Fruit fly (Drosophila melanogaster) S2 (cell line): ENCODE results near the gene CG14606.

ENCODE experiments used
- CG8478 ChIP-seq: fragments of >200 bp; optimal IDR thresholded peaks from 2 replicates; lab custom pipeline; 2018
- CTCF ChIP-seq, 2 experiments: fragments of >200 bp; optimal IDR thresholded peaks; 2 replicates each; lab custom pipeline; 2018

The CG14606 gene

DNA sequence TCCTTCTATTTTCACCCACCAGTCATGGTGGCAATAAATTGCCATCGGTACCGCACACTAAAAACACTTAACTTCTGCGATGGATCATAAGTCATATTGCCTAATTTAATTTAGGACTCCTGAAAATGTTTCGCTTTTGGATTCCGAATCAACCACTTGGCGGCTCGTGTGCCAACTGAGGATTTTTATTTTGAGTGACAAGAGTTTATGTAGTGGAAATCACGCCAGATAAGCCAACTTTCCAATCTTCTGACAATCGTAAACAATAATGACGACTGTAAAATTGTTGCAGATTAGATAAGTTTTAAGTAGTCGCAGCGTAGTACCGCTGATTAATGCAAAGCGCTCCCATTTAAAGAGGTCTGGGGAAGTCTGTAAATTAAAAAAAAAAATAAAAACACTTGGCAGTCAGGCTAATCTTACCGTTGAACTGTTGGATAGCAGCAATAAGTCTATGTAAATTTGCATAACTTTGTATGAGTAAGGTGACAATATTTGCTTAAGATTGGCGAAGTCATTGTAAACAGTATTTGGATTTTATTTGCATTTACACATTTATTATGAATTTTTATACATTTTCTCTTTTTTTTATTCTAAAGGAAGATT is at the start of gene CG14606:
CG14606 (minus strand) TSS at position 160 of the 606 bp plus-strand sequence.
- no peak for TF ChIP-seq CTCF (optimal IDR thresholded peaks at IDR 0.05; lab: Kevin White, UChicago)
- no peak for TF ChIP-seq CG8478 (lab: Kevin White, UChicago)

DNA sequence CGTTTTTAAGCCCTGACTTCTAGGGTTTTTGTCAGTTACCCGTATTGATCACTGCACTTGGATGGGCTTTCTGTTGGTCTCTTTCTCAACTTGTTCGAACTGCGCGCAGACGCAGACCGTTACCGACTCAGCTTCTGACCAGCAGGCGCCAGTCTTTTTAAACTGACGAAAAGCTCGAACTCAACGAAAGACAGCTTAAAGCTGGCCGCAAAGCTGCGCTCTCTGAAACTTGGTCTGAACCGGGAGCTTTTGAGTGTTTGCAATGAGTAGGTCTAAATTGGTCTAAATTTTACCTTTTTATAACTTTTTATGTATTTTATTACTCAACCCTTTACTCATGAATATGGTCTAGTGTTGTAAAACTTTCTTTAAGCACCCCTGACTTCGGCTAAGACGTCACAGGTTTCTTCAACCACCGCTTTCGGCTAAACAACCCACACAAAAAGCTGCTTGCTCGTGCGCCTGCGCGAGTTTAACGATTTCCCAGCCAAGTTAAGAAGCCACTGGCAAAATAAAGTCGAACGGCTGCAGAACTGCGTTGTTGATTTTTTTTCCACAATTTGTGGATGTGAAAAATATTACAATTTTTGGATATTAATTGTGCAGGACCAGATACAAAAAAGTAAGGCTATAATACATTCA is 48.8 kb upstream of the CG14606 start, which contains the start of the genes Gld and Syt4:
Gld (minus strand) TSS at position 137 of the 642 bp plus-strand sequence.
Syt4 (plus strand) TSS at position 499 of the 642 bp plus-strand sequence.
- TF ChIP-seq CTCF (optimal IDR thresholded peaks at IDR 0.05; lab: Kevin White, UChicago) (no peak), CG8478 (lab: Kevin White, UChicago) (no peak)

DNA sequence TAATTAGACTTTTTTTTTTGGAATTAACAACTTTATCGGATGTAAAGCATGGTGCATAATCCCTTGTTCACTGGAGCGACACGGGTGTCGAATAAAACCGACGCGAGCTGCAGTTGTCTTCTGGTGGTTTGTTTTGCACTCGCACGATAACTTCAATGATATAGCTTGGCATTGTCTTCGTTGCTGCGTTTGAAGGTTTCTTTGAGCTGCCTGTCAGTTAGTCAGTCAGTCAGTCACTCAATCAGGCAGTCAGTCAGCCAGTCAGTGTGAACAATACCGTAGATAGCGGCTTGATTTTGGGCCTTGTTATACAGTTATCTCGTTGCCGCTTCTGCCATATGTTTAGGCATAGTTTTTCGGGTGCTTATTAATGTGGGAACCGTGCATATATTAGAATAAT is 42.7 kb upstream of the CG14606 start:
- no peak for TF ChIP-seq CG8478 (lab: Kevin White, UChicago)

DNA sequence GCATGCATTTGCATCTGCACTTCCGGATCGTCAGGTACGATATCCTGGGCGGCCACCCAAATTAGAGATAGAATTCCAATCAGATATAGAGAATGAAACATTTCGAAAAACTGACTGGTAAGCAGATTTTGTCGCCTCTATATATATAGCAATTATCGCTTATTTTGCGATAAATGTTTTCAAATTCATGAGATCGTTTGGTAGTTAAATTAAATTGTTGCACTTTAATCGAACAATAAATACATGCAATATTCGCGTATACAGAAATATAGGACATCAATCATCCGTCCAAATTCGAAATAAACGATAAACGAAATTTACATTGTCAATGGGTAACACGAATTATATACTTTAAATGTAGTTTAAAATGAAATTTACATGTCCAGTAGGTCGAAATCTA is 35.0 kb upstream of the CG14606 start, which contains the start of gene Obp84a:
Obp84a (minus strand) TSS at position 101 of the 400 bp plus-strand sequence.
- TF ChIP-seq CG8478 (lab: Kevin White, UChicago), result no peak
- TF ChIP-seq CTCF (optimal IDR thresholded peaks at IDR 0.05; lab: Kevin White, UChicago), result no peak

DNA sequence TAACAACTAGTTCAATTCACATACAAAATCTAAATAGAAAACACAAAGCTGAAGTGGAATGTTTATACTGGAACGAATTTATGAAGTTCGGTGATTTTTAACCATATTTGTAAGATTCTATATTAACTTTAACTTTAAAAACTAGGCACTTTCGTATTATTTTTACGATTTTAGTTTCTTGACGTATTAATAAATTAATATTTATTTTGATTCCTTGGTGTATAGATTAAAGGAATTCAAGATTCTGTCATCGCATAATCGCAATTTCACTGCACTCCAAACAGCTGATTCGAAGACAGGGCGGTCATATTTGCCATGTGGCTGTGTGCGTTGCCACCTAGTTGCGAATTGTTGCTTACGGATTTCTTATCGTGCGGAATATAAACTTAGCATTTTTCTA is 32.6 kb upstream of the CG14606 start, which contains the start of the genes CG1227 and Dtwd2:
CG1227 (minus strand) TSS at position 279 of the 400 bp plus-strand sequence.
Dtwd2 (plus strand) TSS at position 336 of the 400 bp plus-strand sequence.
- TF ChIP-seq CTCF (optimal IDR thresholded peaks at IDR 0.05; lab: Kevin White, UChicago), result no peak
- TF ChIP-seq CG8478 (lab: Kevin White, UChicago), result no peak

DNA sequence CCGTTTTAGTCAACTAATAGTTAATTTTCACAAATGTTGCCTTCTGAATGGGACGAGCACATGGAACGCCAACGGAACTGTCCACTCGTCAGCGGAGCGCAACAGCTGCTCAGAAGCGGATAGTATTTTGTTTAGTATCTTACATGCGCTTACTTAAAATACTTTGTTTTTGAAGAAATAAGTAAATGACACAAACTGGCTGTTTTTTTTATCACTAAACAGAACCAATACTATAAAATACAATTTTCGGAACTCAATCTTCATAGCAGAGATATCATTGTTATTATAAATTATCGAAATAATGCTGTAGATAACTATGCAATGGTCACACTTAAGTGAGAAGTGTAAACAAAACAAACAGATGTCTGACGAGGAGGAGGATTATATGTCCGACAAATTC is 30.0 kb upstream of the CG14606 start, which contains the start of the genes Noc3 and CG10053:
Noc3 (minus strand) TSS at position 81 of the 400 bp plus-strand sequence.
CG10053 (plus strand) TSS at position 202 of the 400 bp plus-strand sequence.
- TF ChIP-seq CTCF (optimal IDR thresholded peaks at IDR 0.05; lab: Kevin White, UChicago) (no peak), CG8478 (lab: Kevin White, UChicago) (no peak)

DNA sequence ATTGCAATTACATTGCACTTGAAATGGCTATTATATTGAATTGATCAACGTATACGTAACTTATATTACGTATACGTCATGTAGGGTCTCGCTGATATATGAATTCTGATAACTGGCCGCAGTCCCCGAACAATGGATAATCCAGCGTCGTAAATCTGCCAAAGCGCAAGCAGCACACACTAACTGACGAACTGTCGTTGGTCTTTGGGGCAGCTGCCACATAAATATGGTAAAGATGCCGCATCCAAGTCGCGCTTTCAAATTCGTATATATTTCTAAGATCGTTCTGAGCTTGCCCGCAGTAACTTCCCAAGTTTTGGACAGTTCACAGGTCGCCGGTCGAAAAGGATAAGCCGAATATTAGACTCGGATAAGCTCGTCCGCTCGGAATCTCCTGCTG is 24.6 kb upstream of the CG14606 start, which contains the start of gene CG14607:
CG14607 (plus strand) TSS at position 301 of the 400 bp plus-strand sequence.
- TF ChIP-seq CG8478 (lab: Kevin White, UChicago) (no peak), CTCF (optimal IDR thresholded peaks at IDR 0.05; lab: Kevin White, UChicago) (no peak)

DNA sequence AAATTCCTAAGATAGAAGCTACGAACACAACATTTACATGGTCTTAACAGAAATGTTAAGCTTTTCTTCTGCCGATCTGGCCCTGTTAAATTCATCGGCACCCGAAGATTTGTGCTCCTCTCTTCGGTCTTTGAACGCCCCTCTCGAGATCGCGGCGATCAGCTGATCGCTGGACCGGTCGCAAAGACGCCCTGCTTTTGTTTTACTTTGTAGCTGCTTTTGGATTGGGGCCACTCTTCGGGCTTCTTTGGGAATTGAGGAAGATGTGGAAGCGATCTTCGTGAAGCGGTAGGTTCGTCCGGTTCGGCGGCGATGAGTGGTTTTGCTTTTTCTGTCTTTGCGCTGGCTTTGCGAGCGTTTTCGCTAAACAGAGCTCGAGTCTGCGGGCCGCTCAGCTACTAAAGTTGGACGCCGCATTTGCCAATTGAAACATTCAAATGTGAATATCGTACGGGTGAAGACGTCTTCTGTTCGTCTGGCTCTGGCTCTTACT is 7.1 kb upstream of the CG14606 start, which contains the start of gene thw:
thw (plus strand) TSS at position 443 of the 493 bp plus-strand sequence.
- TF ChIP-seq CTCF (optimal IDR thresholded peaks at IDR 0.05; lab: Kevin White, UChicago) (no peak), CG8478 (lab: Kevin White, UChicago) (no peak)

DNA sequence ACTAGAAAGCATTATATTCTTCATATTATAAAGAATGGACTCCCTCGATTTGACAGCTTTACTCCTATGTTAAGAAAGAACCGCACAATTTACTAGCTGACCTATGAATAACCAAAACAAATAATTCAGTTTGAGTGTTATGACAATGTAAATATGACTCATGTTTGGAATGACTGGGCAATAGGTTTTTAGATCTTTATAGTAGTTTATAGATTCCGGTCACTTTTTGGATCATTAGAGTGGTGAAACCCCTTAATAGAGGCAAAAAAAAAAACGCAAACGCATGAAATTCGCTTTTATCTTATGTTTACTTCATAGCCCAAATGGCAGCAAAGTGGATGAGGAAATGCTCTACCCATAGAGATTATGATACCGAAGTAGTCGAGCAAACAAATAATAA is 2.7 kb upstream of the CG14606 start, which contains the start of gene CG14605:
CG14605 (minus strand) TSS at position 101 of the 400 bp plus-strand sequence.
- TF ChIP-seq CTCF (optimal IDR thresholded peaks at IDR 0.05; lab: Kevin White, UChicago) (no peak), CG8478 (lab: Kevin White, UChicago) (no peak)

DNA sequence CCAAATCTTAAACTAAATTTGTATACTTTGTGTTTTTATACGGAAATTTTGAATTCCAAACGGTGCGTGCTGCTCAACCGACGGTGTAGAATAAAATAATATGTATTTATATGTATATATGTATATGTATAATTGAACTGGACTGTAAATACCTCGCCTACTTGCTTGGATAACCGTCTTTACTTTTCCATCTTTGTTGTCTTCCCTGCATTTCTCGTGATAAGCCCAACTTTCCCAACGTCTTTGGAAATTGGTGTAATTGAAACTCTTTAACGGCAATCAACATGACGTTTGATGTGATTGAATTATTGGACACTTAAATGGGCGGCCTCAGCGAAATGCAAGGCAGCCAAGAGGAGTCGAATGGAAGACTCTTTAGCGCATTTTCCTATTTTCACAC is 8.6 kb downstream of the CG14606 start, which contains the start of gene CG1288:
CG1288 (minus strand) TSS at position 101 of the 400 bp plus-strand sequence.
- TF ChIP-seq CTCF (optimal IDR thresholded peaks at IDR 0.05; lab: Kevin White, UChicago) (no peak), CG8478 (lab: Kevin White, UChicago) (no peak)

DNA sequence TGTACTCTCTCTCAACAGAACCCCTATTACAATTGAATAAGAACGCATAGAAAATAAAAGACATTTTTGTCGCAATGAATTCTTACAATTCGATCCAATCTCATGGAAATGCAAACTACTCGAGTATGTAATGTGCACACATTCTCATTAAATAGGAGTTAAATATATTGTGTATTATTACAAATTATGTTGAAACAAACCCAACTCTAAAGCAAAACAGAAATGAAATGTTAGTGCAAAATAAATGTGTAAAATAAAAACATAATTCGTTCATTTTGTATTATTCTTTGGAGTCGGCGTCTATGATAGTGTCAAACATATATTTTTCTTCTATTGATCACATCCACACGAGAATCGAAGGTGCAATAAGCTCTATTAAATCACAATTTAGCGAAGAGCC is 16.2 kb downstream of the CG14606 start, which contains the start of gene CG14609:
CG14609 (plus strand) TSS at position 301 of the 400 bp plus-strand sequence.
- TF ChIP-seq CTCF (optimal IDR thresholded peaks at IDR 0.05; lab: Kevin White, UChicago) (no peak), CG8478 (lab: Kevin White, UChicago) (no peak)

DNA sequence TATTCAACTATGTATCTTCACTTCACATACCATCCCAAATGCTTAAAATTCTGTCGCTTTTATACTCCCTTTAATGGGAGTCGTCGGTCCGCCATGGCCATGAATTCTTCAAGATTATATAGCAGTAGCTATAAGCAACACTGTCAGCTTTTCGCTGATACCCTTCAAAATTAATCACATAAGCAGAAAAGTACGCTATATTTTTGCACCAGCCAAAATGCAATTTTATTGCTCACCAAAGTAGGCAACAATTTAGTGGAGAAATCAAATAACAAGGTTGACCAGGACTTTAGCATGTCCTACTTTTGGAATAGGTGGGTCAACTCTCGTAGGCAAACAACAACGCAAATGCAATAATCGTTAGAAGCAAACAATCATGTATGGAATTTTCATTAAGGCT is 17.0 kb downstream of the CG14606 start:
- no peak for TF ChIP-seq CG8478 (lab: Kevin White, UChicago)
- no peak for TF ChIP-seq CTCF (optimal IDR thresholded peaks at IDR 0.05; lab: Kevin White, UChicago)

DNA sequence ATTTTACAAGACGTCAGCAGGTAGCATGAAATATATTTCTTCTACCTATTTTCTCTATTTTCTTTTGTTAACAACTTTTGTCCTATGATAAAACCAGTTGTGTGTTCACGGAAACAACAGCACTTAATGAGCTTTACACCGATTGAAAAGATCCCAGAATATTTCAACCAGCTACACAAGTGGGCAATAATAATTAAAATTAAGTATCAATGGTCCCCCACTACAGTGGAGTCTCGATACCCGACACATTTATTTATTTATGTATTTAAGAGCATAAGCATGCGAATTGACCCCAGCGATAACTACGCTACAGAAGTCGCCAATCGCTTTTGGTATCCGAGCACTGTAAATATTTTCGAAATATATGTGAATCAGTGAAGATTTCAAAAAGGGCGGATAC is 28.2 kb downstream of the CG14606 start:
- TF ChIP-seq CTCF (optimal IDR thresholded peaks at IDR 0.05; lab: Kevin White, UChicago) (no peak), CG8478 (lab: Kevin White, UChicago) (no peak)

DNA sequence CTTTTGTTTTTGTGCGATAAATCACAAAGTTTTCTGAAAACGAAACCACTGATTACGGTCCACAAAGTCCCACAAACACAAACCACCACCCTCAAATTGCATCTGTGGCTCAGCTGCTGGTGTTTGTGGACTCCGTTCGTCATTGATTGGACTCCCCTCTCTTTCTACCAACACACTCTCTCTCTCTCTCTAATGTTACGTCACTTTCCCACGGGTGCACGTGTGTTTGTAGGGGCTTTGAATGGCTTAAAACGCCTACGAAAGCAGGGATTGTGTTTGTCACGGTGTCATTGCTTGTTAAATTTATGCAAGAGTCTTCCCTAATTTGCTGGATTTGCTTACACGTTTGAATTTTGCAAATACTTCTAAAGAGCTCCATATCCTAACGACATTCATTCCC is 28.9 kb downstream of the CG14606 start:
- no peak for TF ChIP-seq CG8478 (lab: Kevin White, UChicago)
- TF ChIP-seq CTCF (optimal IDR thresholded peaks at IDR 0.05; lab: Kevin White, UChicago), result no peak
